Fruit fly (Drosophila melanogaster) Kc167 (cell line): Measurements from ENCODE around the gene Gld2.

Experiments
- Myc ChIP-seq: fragments of >200 bp; optimal IDR thresholded peaks from 2 replicates; lab custom pipeline; 2017; ENCODE audit warnings: missing external identifiers
- Sin3A ChIP-seq: fragments of >200 bp; optimal IDR thresholded peaks from 2 replicates; lab custom pipeline; 2018; ENCODE audit warnings: missing external identifiers
- h ChIP-seq: fragments of >200 bp; optimal IDR thresholded peaks from 3 replicates; lab custom pipeline; 2018; ENCODE audit warnings: missing external identifiers
- insv ChIP-seq: fragments of >200 bp; optimal IDR thresholded peaks from 3 replicates; lab custom pipeline; 2018; ENCODE audit warnings: missing external identifiers
- psq ChIP-seq: fragments of >200 bp; optimal IDR thresholded peaks from 2 replicates; lab custom pipeline; 2017; ENCODE audit warnings: missing external identifiers
- ttk ChIP-seq: sonication (Bioruptor generic); optimal IDR thresholded peaks from 2 replicates; lab custom pipeline; 2017; ENCODE audit warnings: missing external identifiers

Gld2 gene

dm6 chr3R:22211524-22211923 is at the start of gene Gld2:
Gene Gld2, plus strand, starts transcription at chr3R:22211824.
- TF ChIP-seq h (lab: Kevin White, UChicago) (no peak), insv (lab: Kevin White, UChicago) (no peak), psq (no peak), ttk (lab: Kevin White, UChicago) (no peak), Sin3A (lab: Kevin White, UChicago) (no peak)

dm6 chr3R:22163258-22163805 is 48.3 kb upstream of the Gld2 start:
- TF ChIP-seq ttk (lab: Kevin White, UChicago) (no peak), Myc (no peak), insv (lab: Kevin White, UChicago) (no peak)

dm6 chr3R:22171576-22171975 is 40.0 kb upstream of the Gld2 start:
- TF ChIP-seq ttk (lab: Kevin White, UChicago): no peak
- TF ChIP-seq insv (lab: Kevin White, UChicago): no peak
- TF ChIP-seq Myc: no peak
- no peak for TF ChIP-seq psq

- TF ChIP-seq h (lab: Kevin White, UChicago): no peak
Observed at dm6 chr3R:22172454-22173413, 38.9 kb upstream of the Gld2 start.

dm6 chr3R:22175745-22176144 is 35.9 kb upstream of the Gld2 start:
- TF ChIP-seq ttk (lab: Kevin White, UChicago) (no peak), psq (no peak), h (lab: Kevin White, UChicago) (no peak), insv (lab: Kevin White, UChicago) (no peak)

- TF ChIP-seq Sin3A (lab: Kevin White, UChicago) (no peak), psq (no peak), ttk (lab: Kevin White, UChicago) (no peak), h (lab: Kevin White, UChicago) (no peak), Myc (no peak)
Observed at dm6 chr3R:22182274-22182673, 29.4 kb upstream of the Gld2 start.

dm6 chr3R:22182939-22183338 is 28.7 kb upstream of the Gld2 start:
- TF ChIP-seq ttk (lab: Kevin White, UChicago) (no peak), psq (no peak), h (lab: Kevin White, UChicago) (no peak), Sin3A (lab: Kevin White, UChicago) (no peak), insv (lab: Kevin White, UChicago) (no peak), Myc (no peak)

- TF ChIP-seq insv (lab: Kevin White, UChicago) (no peak), Sin3A (lab: Kevin White, UChicago) (no peak), Myc (no peak), psq (no peak), ttk (lab: Kevin White, UChicago) (no peak), h (lab: Kevin White, UChicago) (no peak)
Observed at dm6 chr3R:22184077-22184476, 27.5 kb upstream of the Gld2 start.

- TF ChIP-seq psq (no peak), Sin3A (lab: Kevin White, UChicago) (no peak), h (lab: Kevin White, UChicago) (no peak), ttk (lab: Kevin White, UChicago) (no peak), Myc (no peak), insv (lab: Kevin White, UChicago) (no peak)
Observed at dm6 chr3R:22185676-22186075, 25.9 kb upstream of the Gld2 start.

dm6 chr3R:22187852-22188251 is 23.8 kb upstream of the Gld2 start:
- TF ChIP-seq insv (lab: Kevin White, UChicago) (no peak), Sin3A (lab: Kevin White, UChicago) (no peak), Myc (no peak), ttk (lab: Kevin White, UChicago) (no peak), psq (no peak), h (lab: Kevin White, UChicago) (no peak)

dm6 chr3R:22193517-22193916 is 18.1 kb upstream of the Gld2 start:
- TF ChIP-seq insv (lab: Kevin White, UChicago): no peak
- no peak for TF ChIP-seq ttk (lab: Kevin White, UChicago)
- no peak for TF ChIP-seq psq
- TF ChIP-seq Sin3A (lab: Kevin White, UChicago): no peak
- TF ChIP-seq Myc: no peak
- no peak for TF ChIP-seq h (lab: Kevin White, UChicago)

- TF ChIP-seq ttk (lab: Kevin White, UChicago) (no peak), Sin3A (lab: Kevin White, UChicago) (no peak), insv (lab: Kevin White, UChicago) (no peak), psq (no peak), h (lab: Kevin White, UChicago) (no peak), Myc (no peak)
Observed at dm6 chr3R:22194763-22195410, 16.7 kb upstream of the Gld2 start.
